Worm (Caenorhabditis elegans) whole organism, midembryonic: ENCODE results near the gene F20C5.6.

ENCODE experiments used
- T22C8.4 ChIP-seq: fragments of 200-800 bp; sonication (Bioruptor generic); IDR thresholded peaks from 2 replicates; pipeline ENCODE4 v1.3.6; 2022; ENCODE audit warnings: missing genetic modification characterization, missing compliant biosample characterization
- cog-1 ChIP-seq: sonication (generic microtip); optimal IDR thresholded peaks from 2 replicates; lab custom pipeline; 2016; ENCODE audit warnings: missing genetic modification characterization, missing compliant biosample characterization
- flt-1 ChIP-seq: fragments of 200-800 bp; sonication (Bioruptor generic); IDR thresholded peaks from 2 replicates; pipeline ENCODE4 v1.3.6; 2022; ENCODE audit warnings: missing genetic modification characterization, missing compliant biosample characterization
- klf-2 ChIP-seq: fragments of 200-800 bp; sonication (Bioruptor generic); conservative IDR thresholded peaks from 2 replicates; pipeline ENCODE4 v1.3.6; 2022; ENCODE audit warnings: missing genetic modification reagents, missing genetic modification characterization, missing compliant biosample characterization
- med-1 ChIP-seq: sonication (generic microtip); optimal IDR thresholded peaks from 2 replicates; lab custom pipeline; 2017; ENCODE audit warnings: missing genetic modification characterization, mild to moderate bottlenecking, missing compliant biosample characterization, antibody characterized with exemption, missing genetic modification reagents; ENCODE audit not compliant: insufficient read depth
- ref-1 ChIP-seq: fragments of 200-800 bp; sonication (Bioruptor generic); conservative IDR thresholded peaks from 2 replicates; pipeline ENCODE4 v1.3.6; 2022; ENCODE audit warnings: missing genetic modification reagents, missing genetic modification characterization, missing compliant biosample characterization
- ztf-29 ChIP-seq: fragments of 200-800 bp; sonication (Bioruptor generic); IDR thresholded peaks from 2 replicates; pipeline ENCODE4 v1.3.6; 2022; ENCODE audit warnings: missing genetic modification reagents, missing genetic modification characterization, missing compliant biosample characterization

ce11 chrIV:8792808-8793207 is 19.8 kb upstream of the F20C5.6 start, which contains the start of gene C33D9.3:
- TF ChIP-seq ztf-29 (GFP tag; lab: Robert Waterston, UW) (no peak), cog-1 (tag; lab: Kevin White, UChicago) (no peak), flt-1 (GFP tag; lab: Robert Waterston, UW) (no peak), T22C8.4 (GFP tag; lab: Robert Waterston, UW) (no peak), ref-1 (GFP tag; lab: Robert Waterston, UW) (no peak), med-1 (no peak), klf-2 (no peak)
